Worm (Caenorhabditis elegans): ENCODE results near the gene Y24F12A.1.
A peak's percentile ranks its signal among the peaks of the same experiment; 100 is the strongest.

The Y24F12A.1 gene

ce11 chrIV:11644705-11645104 lies 39.7 kb downstream of the Y24F12A.1 start:
- TF ChIP-seq elt-1 (tag; optimal IDR thresholded peaks at IDR 0.05), result no peak
- TF ChIP-seq jun-1 (tag; optimal IDR thresholded peaks at IDR 0.05), result no peak
- TF ChIP-seq R02D3.7 (tag; optimal IDR thresholded peaks at IDR 0.05), result no peak
- no peak for TF ChIP-seq tbx-2 (tag; optimal IDR thresholded peaks at IDR 0.05)
- peak; percentile 14 for TF ChIP-seq ama-1 (optimal IDR thresholded peaks at IDR 0.05)

ce11 chrIV:11645354-11645753 lies 40.3 kb downstream of the Y24F12A.1 start:
- no peak for TF ChIP-seq nhr-67 (tag; optimal IDR thresholded peaks at IDR 0.05)
- peak; percentile 14 for TF ChIP-seq ama-1 (optimal IDR thresholded peaks at IDR 0.05)
- peak; percentile 39 for TF ChIP-seq egl-5 (tag; optimal IDR thresholded peaks at IDR 0.05)
- no peak for TF ChIP-seq nhr-12 (tag; optimal IDR thresholded peaks at IDR 0.05)
- no peak for TF ChIP-seq elt-3 (tag; optimal IDR thresholded peaks at IDR 0.05)
- TF ChIP-seq nhr-11 (tag; optimal IDR thresholded peaks at IDR 0.05), result peak; percentile 26
- no peak for TF ChIP-seq lin-15B (tag; optimal IDR thresholded peaks at IDR 0.05)
- TF ChIP-seq ztf-4 (tag; optimal IDR thresholded peaks at IDR 0.05), result no peak
- peak; percentile 3 for TF ChIP-seq elt-2 (tag; optimal IDR thresholded peaks at IDR 0.05)
- no peak for TF ChIP-seq tbx-2 (tag; optimal IDR thresholded peaks at IDR 0.05)
- no peak for TF ChIP-seq fos-1 (tag; optimal IDR thresholded peaks at IDR 0.05)

- TF ChIP-seq elt-1 (tag; optimal IDR thresholded peaks at IDR 0.05) (no peak), ztf-11 (tag; optimal IDR thresholded peaks at IDR 0.05) (no peak), egl-5 (tag; optimal IDR thresholded peaks at IDR 0.05) (peak; percentile 62), egl-27 (tag; optimal IDR thresholded peaks at IDR 0.05) (no peak), lin-15B (tag; optimal IDR thresholded peaks at IDR 0.05) (no peak), fkh-10 (GFP tag; optimal IDR thresholded peaks at IDR 0.05) (no peak), ceh-16 (tag; optimal IDR thresholded peaks at IDR 0.05) (no peak), unc-39 (tag; optimal IDR thresholded peaks at IDR 0.05) (no peak)
Measured at ce11 chrIV:11646908-11647307, 41.9 kb downstream of the Y24F12A.1 start.

- peak; percentile 12 for TF ChIP-seq nhr-11 (tag; optimal IDR thresholded peaks at IDR 0.05)
- TF ChIP-seq ama-1 (optimal IDR thresholded peaks at IDR 0.05), result no peak
- no peak for TF ChIP-seq mml-1 (tag; optimal IDR thresholded peaks at IDR 0.05)
- no peak for TF ChIP-seq ztf-11 (tag; optimal IDR thresholded peaks at IDR 0.05)
- TF ChIP-seq nfya-1 (tag; optimal IDR thresholded peaks at IDR 0.05; ENCODE audit: insufficient read depth), result peak; percentile 2
- no peak for TF ChIP-seq nhr-23 (tag; optimal IDR thresholded peaks at IDR 0.05)
- TF ChIP-seq ceh-28 (tag; optimal IDR thresholded peaks at IDR 0.05), result no peak
- no peak for TF ChIP-seq elt-3 (tag; optimal IDR thresholded peaks at IDR 0.05)
- TF ChIP-seq nhr-77 (tag; optimal IDR thresholded peaks at IDR 0.05), result no peak
Measured at ce11 chrIV:11649031-11649430, 44.0 kb downstream of the Y24F12A.1 start, which contains the start of gene ZK809.8. TSS of gene ZK809.8 (minus strand) at chrIV:11649064.

ce11 chrIV:11650344-11650743 lies 45.3 kb downstream of the Y24F12A.1 start:
- TF ChIP-seq ceh-82 (tag; optimal IDR thresholded peaks at IDR 0.05), result no peak
- no peak for TF ChIP-seq mml-1 (tag; optimal IDR thresholded peaks at IDR 0.05)
- no peak for TF ChIP-seq nfya-1 (tag; optimal IDR thresholded peaks at IDR 0.05; ENCODE audit: insufficient read depth)
- TF ChIP-seq ceh-16 (tag; optimal IDR thresholded peaks at IDR 0.05), result no peak
- no peak for TF ChIP-seq ceh-28 (tag; optimal IDR thresholded peaks at IDR 0.05)
- no peak for TF ChIP-seq R02D3.7 (tag; optimal IDR thresholded peaks at IDR 0.05)
- TF ChIP-seq skn-1 (tag; optimal IDR thresholded peaks at IDR 0.05), result no peak

ce11 chrIV:11651965-11652453 lies 47.0 kb downstream of the Y24F12A.1 start, which contains the start of the genes acl-3 and ndub-6:
TSS of gene acl-3 (minus strand) at chrIV:11652023.
TSS of gene ndub-6 (plus strand) at chrIV:11652403.
- TF ChIP-seq pha-4 (tag; optimal IDR thresholded peaks at IDR 0.05) (peak; percentile 16), ceh-82 (tag; optimal IDR thresholded peaks at IDR 0.05) (no peak)

ce11 chrIV:11655370-11655769 lies 50.3 kb downstream of the Y24F12A.1 start, which contains the start of gene ent-1:
TSS of gene ent-1 (minus strand) at chrIV:11655470.
- TF ChIP-seq egl-27 (tag; optimal IDR thresholded peaks at IDR 0.05) (no peak), ceh-9 (tag; optimal IDR thresholded peaks at IDR 0.05) (no peak), elt-1 (tag; optimal IDR thresholded peaks at IDR 0.05) (no peak), nhr-237 (tag; optimal IDR thresholded peaks at IDR 0.05) (no peak), jun-1 (tag; optimal IDR thresholded peaks at IDR 0.05) (no peak), elt-3 (tag; optimal IDR thresholded peaks at IDR 0.05) (no peak), mdl-1 (tag; optimal IDR thresholded peaks at IDR 0.05) (no peak), egl-5 (tag; optimal IDR thresholded peaks at IDR 0.05) (no peak), nhr-43 (tag; optimal IDR thresholded peaks at IDR 0.05; ENCODE audit: poor library complexity, severe bottlenecking) (no peak), aly-2 (tag; optimal IDR thresholded peaks at IDR 0.05) (no peak), pqm-1 (tag; optimal IDR thresholded peaks at IDR 0.05) (no peak), fkh-10 (GFP tag; optimal IDR thresholded peaks at IDR 0.05) (no peak), ceh-82 (tag; optimal IDR thresholded peaks at IDR 0.05) (no peak), elt-2 (tag; optimal IDR thresholded peaks at IDR 0.05) (no peak), sea-2 (GFP tag; optimal IDR thresholded peaks at IDR 0.05) (no peak), daf-12 (tag; optimal IDR thresholded peaks at IDR 0.05) (no peak), unc-62 (GFP tag; optimal IDR thresholded peaks at IDR 0.05) (no peak), skn-1 (tag; optimal IDR thresholded peaks at IDR 0.05) (no peak)
